Worm (Caenorhabditis elegans) whole organism, mixed stage, embryonic: ENCODE measurements around the gene rheb-1.

Experiments
- ces-1 ChIP-seq: fragments of 150-350 bp; optimal IDR thresholded peaks from 2 replicates; lab custom pipeline; 2014; ENCODE audit warnings: missing biosample characterization, missing genetic modification reagents, missing genetic modification characterization
- elt-1 ChIP-seq: sonication (generic microtip); optimal IDR thresholded peaks from 2 replicates; lab custom pipeline; 2017; ENCODE audit warnings: missing genetic modification characterization, mild to moderate bottlenecking, missing compliant biosample characterization, antibody characterized with exemption, moderate library complexity, borderline replicate concordance; ENCODE audit not compliant: insufficient read depth
- nhr-2 ChIP-seq: fragments of 150-350 bp; optimal IDR thresholded peaks from 2 replicates; lab custom pipeline; 2014; ENCODE audit warnings: missing biosample characterization, missing genetic modification characterization
- nhr-76 ChIP-seq: sonication (generic microtip); optimal IDR thresholded peaks from 2 replicates; lab custom pipeline; 2017; ENCODE audit warnings: missing biosample characterization, missing genetic modification characterization
- unc-62 ChIP-seq: fragments of 150-350 bp; optimal IDR thresholded peaks from 2 replicates; lab custom pipeline; 2014; ENCODE audit warnings: missing biosample characterization, missing genetic modification reagents, missing genetic modification characterization

ce11 chrIII:9488431-9488830 is 32.6 kb upstream of the rheb-1 start, which contains the start of gene nlp-36:
- TF ChIP-seq nhr-76 (tag; lab: Kevin White, UChicago) = no peak
- no peak for TF ChIP-seq unc-62 (GFP tag; lab: Kevin White, UChicago)
- TF ChIP-seq ces-1 (GFP tag; lab: Kevin White, UChicago) = no peak
- no peak for TF ChIP-seq nhr-2 (tag; lab: Kevin White, UChicago)
- no peak for TF ChIP-seq elt-1 (tag; lab: Kevin White, UChicago)
